Fruit fly (Drosophila melanogaster) whole organism, embryonic: ENCODE results near the gene Or83a.

ENCODE experiments used
- ATbp ChIP-seq: fragments of 200-800 bp; sonication (Bioruptor generic); optimal IDR thresholded peaks from 2 replicates; lab custom pipeline; 2017; ENCODE audit warnings: missing biosample characterization, mild to moderate bottlenecking, missing genetic modification characterization, missing genetic modification reagents
- Ada2b ChIP-seq: fragments of 200-800 bp; sonication (Bioruptor generic); IDR thresholded peaks from 2 replicates; pipeline ENCODE4 v1.3.6; 2022; ENCODE audit warnings: missing biosample characterization, missing genetic modification characterization
- Antp ChIP-seq: fragments of 200-800 bp; sonication (Bioruptor generic); optimal IDR thresholded peaks from 3 replicates; lab custom pipeline; 2016; ENCODE audit warnings: missing biosample characterization, missing genetic modification characterization
- CG10321 ChIP-seq: fragments of 200-800 bp; sonication (Bioruptor generic); IDR thresholded peaks from 2 replicates; pipeline ENCODE4 v1.3.6; 2022; ENCODE audit warnings: missing biosample characterization, missing genetic modification characterization
- CG11398 ChIP-seq: fragments of 200-800 bp; sonication (Bioruptor generic); optimal IDR thresholded peaks from 2 replicates; lab custom pipeline; 2016; ENCODE audit warnings: missing biosample characterization, missing genetic modification characterization
- CG11456 ChIP-seq: fragments of 200-800 bp; sonication (Bioruptor generic); IDR thresholded peaks from 3 replicates; pipeline ENCODE4 v1.3.6; 2022; ENCODE audit warnings: missing biosample characterization, missing genetic modification characterization
- CG11723 ChIP-seq: fragments of 200-800 bp; sonication (Bioruptor generic); optimal IDR thresholded peaks from 2 replicates; lab custom pipeline; 2017; ENCODE audit warnings: missing biosample characterization, mild to moderate bottlenecking, missing genetic modification characterization
- CG13424 ChIP-seq: fragments of 200-800 bp; sonication (Bioruptor generic); optimal IDR thresholded peaks from 2 replicates; lab custom pipeline; 2019; ENCODE audit warnings: missing biosample characterization, mild to moderate bottlenecking, missing genetic modification characterization, moderate library complexity
- CG15269 ChIP-seq: fragments of 200-800 bp; sonication (Bioruptor generic); optimal IDR thresholded peaks from 2 replicates; lab custom pipeline; 2018; ENCODE audit warnings: missing biosample characterization, mild to moderate bottlenecking, missing genetic modification characterization, moderate library complexity
- CG15479 ChIP-seq: fragments of 200-800 bp; sonication (Bioruptor generic); optimal IDR thresholded peaks from 3 replicates; lab custom pipeline; 2019; ENCODE audit warnings: missing biosample characterization, mild to moderate bottlenecking, missing genetic modification characterization, moderate library complexity
- CG15696 ChIP-seq: fragments of 200-800 bp; sonication (Bioruptor generic); optimal IDR thresholded peaks from 2 replicates; lab custom pipeline; 2019; ENCODE audit warnings: missing biosample characterization, mild to moderate bottlenecking, missing genetic modification characterization, moderate library complexity
- CG1603 ChIP-seq: fragments of 200-800 bp; sonication (Bioruptor generic); optimal IDR thresholded peaks from 2 replicates; lab custom pipeline; 2019; ENCODE audit warnings: missing biosample characterization, mild to moderate bottlenecking, missing genetic modification characterization, moderate library complexity
- CG16813 ChIP-seq: fragments of 200-800 bp; sonication (Bioruptor generic); IDR thresholded peaks from 3 replicates; pipeline ENCODE4 v1.3.6; 2022; ENCODE audit warnings: missing biosample characterization, missing genetic modification characterization; ENCODE audit not compliant: partially characterized antibody
- CG17361 ChIP-seq: fragments of 200-800 bp; sonication (Bioruptor generic); IDR thresholded peaks from 3 replicates; pipeline ENCODE4 v1.3.6; 2022; ENCODE audit warnings: missing biosample characterization, missing genetic modification characterization
- CG17385 ChIP-seq: fragments of 200-800 bp; sonication (Bioruptor generic); optimal IDR thresholded peaks from 3 replicates; lab custom pipeline; 2018; ENCODE audit warnings: missing biosample characterization, mild to moderate bottlenecking, missing genetic modification characterization
- CG18011 ChIP-seq: fragments of 200-800 bp; sonication (Bioruptor generic); optimal IDR thresholded peaks from 2 replicates; lab custom pipeline; 2017; ENCODE audit warnings: missing biosample characterization, missing genetic modification characterization, mild to moderate bottlenecking, moderate library complexity, missing genotype
- CG32772 ChIP-seq: fragments of 200-800 bp; sonication (Bioruptor generic); IDR thresholded peaks from 2 replicates; pipeline ENCODE4 v1.3.6; 2022; ENCODE audit warnings: missing biosample characterization, missing genetic modification characterization
- CG6254 ChIP-seq: fragments of 200-800 bp; sonication (Bioruptor generic); optimal IDR thresholded peaks from 3 replicates; lab custom pipeline; 2017; ENCODE audit warnings: mild to moderate bottlenecking, missing biosample characterization, missing genetic modification reagents, missing genetic modification characterization
- CG6272 ChIP-seq: fragments of 200-800 bp; sonication (Bioruptor generic); IDR thresholded peaks from 2 replicates; pipeline ENCODE4 v1.3.6; 2022; ENCODE audit warnings: missing biosample characterization, missing genetic modification characterization
- CG6689 ChIP-seq: fragments of 200-800 bp; sonication (Bioruptor generic); IDR thresholded peaks from 2 replicates; pipeline ENCODE4 v1.3.6; 2022; ENCODE audit warnings: missing biosample characterization, missing genetic modification characterization
- CG7928 ChIP-seq: fragments of 200-800 bp; sonication (Bioruptor generic); optimal IDR thresholded peaks from 2 replicates; lab custom pipeline; 2017; ENCODE audit warnings: missing biosample characterization, mild to moderate bottlenecking, missing genetic modification characterization
- CG8478 ChIP-seq: fragments of >200 bp; optimal IDR thresholded peaks from 2 replicates; lab custom pipeline; 2018
- GATAe ChIP-seq: fragments of 200-800 bp; sonication (Bioruptor generic); conservative IDR thresholded peaks from 2 replicates; pipeline ENCODE4 v1.3.6; 2022; ENCODE audit warnings: missing biosample characterization, missing genetic modification characterization
- Lhr ChIP-seq: fragments of 200-800 bp; sonication (Bioruptor generic); optimal IDR thresholded peaks from 3 replicates; lab custom pipeline; 2017; ENCODE audit warnings: mild to moderate bottlenecking, missing biosample characterization, missing genetic modification reagents, missing genetic modification characterization
- Med ChIP-seq: fragments of 200-800 bp; sonication (Bioruptor generic); peaks from one replicate; lab custom pipeline; 2016; ENCODE audit warnings: missing biosample characterization, missing genetic modification characterization, mild to moderate bottlenecking, inconsistent platforms, moderate library complexity
- Neu2 ChIP-seq: fragments of 200-800 bp; sonication (Bioruptor generic); optimal IDR thresholded peaks from 3 replicates; lab custom pipeline; 2016; ENCODE audit warnings: missing biosample characterization, missing genetic modification characterization, borderline replicate concordance
- Nf-YB ChIP-seq: fragments of 200-800 bp; sonication (Bioruptor generic); optimal IDR thresholded peaks from 3 replicates; lab custom pipeline; 2019; ENCODE audit warnings: missing biosample characterization, mild to moderate bottlenecking, missing genetic modification characterization, moderate library complexity
- Pdp1 ChIP-seq, 2 experiments: fragments of 200-800 bp; sonication (Bioruptor generic); optimal IDR thresholded peaks; 3 replicates each; lab custom pipeline; 2016; ENCODE audit warnings: missing biosample characterization in 2 of 2, missing genetic modification characterization in 2 of 2, mild to moderate bottlenecking in 1 of 2, moderate library complexity in 1 of 2
- Side ChIP-seq: fragments of 200-800 bp; sonication (Bioruptor generic); optimal IDR thresholded peaks from 2 replicates; lab custom pipeline; 2016; ENCODE audit warnings: missing biosample characterization, missing genetic modification characterization
- Taf1 ChIP-seq: fragments of 200-800 bp; sonication (Bioruptor generic); IDR thresholded peaks from 2 replicates; pipeline ENCODE4 v1.3.6; 2022; ENCODE audit warnings: missing biosample characterization, missing genetic modification characterization
- ab ChIP-seq: fragments of 200-800 bp; sonication (Bioruptor generic); optimal IDR thresholded peaks from 2 replicates; lab custom pipeline; 2016; ENCODE audit warnings: missing biosample characterization, missing genetic modification characterization
- ac ChIP-seq: fragments of 200-800 bp; sonication (Bioruptor generic); optimal IDR thresholded peaks from 3 replicates; lab custom pipeline; 2017; ENCODE audit warnings: missing biosample characterization, mild to moderate bottlenecking, missing genetic modification characterization
- corto ChIP-seq: fragments of 200-800 bp; sonication (Bioruptor generic); optimal IDR thresholded peaks from 2 replicates; lab custom pipeline; 2016; ENCODE audit warnings: missing biosample characterization, mild to moderate bottlenecking, missing genetic modification characterization, moderate library complexity
- ems ChIP-seq: fragments of 200-800 bp; sonication (Bioruptor generic); optimal IDR thresholded peaks from 3 replicates; lab custom pipeline; 2016; ENCODE audit warnings: missing biosample characterization, missing genetic modification characterization
- exex ChIP-seq: fragments of 200-800 bp; sonication (Bioruptor generic); optimal IDR thresholded peaks from 4 replicates; lab custom pipeline; 2018; ENCODE audit warnings: missing biosample characterization, mild to moderate bottlenecking, missing genetic modification characterization, moderate library complexity
- h ChIP-seq: fragments of >200 bp; optimal IDR thresholded peaks from 2 replicates; lab custom pipeline; 2017
- hbn ChIP-seq: fragments of 200-800 bp; sonication (Bioruptor generic); IDR thresholded peaks from 2 replicates; pipeline ENCODE4 v1.3.6; 2022; ENCODE audit warnings: missing biosample characterization, missing genetic modification characterization; ENCODE audit not compliant: partially characterized antibody
- hth ChIP-seq: fragments of >200 bp; optimal IDR thresholded peaks from 2 replicates; lab custom pipeline; 2017; ENCODE audit warnings: inconsistent platforms
- inv ChIP-seq: fragments of 200-800 bp; sonication (Bioruptor generic); IDR thresholded peaks from 2 replicates; pipeline ENCODE4 v1.3.6; 2022; ENCODE audit warnings: missing biosample characterization, missing genetic modification characterization; ENCODE audit not compliant: partially characterized antibody
- lbe ChIP-seq: fragments of 200-800 bp; sonication (Bioruptor generic); optimal IDR thresholded peaks from 2 replicates; lab custom pipeline; 2016; ENCODE audit warnings: missing biosample characterization, mild to moderate bottlenecking, missing genetic modification characterization
- lmd ChIP-seq: fragments of 200-800 bp; sonication (Bioruptor generic); IDR thresholded peaks from 2 replicates; pipeline ENCODE4 v1.3.6; 2022; ENCODE audit warnings: missing biosample characterization, missing genetic modification characterization
- maf-S ChIP-seq: fragments of 200-800 bp; sonication (Bioruptor generic); optimal IDR thresholded peaks from 2 replicates; lab custom pipeline; 2016; ENCODE audit warnings: missing biosample characterization, missing genetic modification characterization
- mirr ChIP-seq: fragments of 200-800 bp; sonication (Bioruptor generic); optimal IDR thresholded peaks from 3 replicates; lab custom pipeline; 2018; ENCODE audit warnings: missing biosample characterization, mild to moderate bottlenecking, missing genetic modification characterization
- pb ChIP-seq: fragments of 200-800 bp; sonication (Bioruptor generic); optimal IDR thresholded peaks from 3 replicates; lab custom pipeline; 2016; ENCODE audit warnings: missing biosample characterization, missing genetic modification characterization
- ranshi ChIP-seq: fragments of 200-800 bp; sonication (Bioruptor generic); IDR thresholded peaks from 2 replicates; pipeline ENCODE4 v1.3.6; 2022; ENCODE audit warnings: missing biosample characterization, missing genetic modification characterization
- sens ChIP-seq: fragments of 200-800 bp; sonication (Bioruptor generic); peaks from one replicate; lab custom pipeline; 2016; ENCODE audit warnings: missing biosample characterization, missing genetic modification characterization
- sisA ChIP-seq: fragments of 200-800 bp; sonication (Bioruptor generic); IDR thresholded peaks from 2 replicates; pipeline ENCODE4 v1.3.6; 2022; ENCODE audit warnings: missing biosample characterization, missing genetic modification characterization
- slp2 ChIP-seq: fragments of 200-800 bp; sonication (Bioruptor generic); optimal IDR thresholded peaks from 2 replicates; lab custom pipeline; 2016; ENCODE audit warnings: missing biosample characterization, missing genetic modification characterization
- tap ChIP-seq: fragments of 200-800 bp; optimal IDR thresholded peaks from 3 replicates; lab custom pipeline; 2019; ENCODE audit warnings: missing biosample characterization, mild to moderate bottlenecking, missing genetic modification characterization, moderate library complexity
- tio ChIP-seq: fragments of 200-800 bp; sonication (Bioruptor generic); optimal IDR thresholded peaks from 2 replicates; lab custom pipeline; 2017; ENCODE audit warnings: missing biosample characterization, missing genetic modification characterization, inconsistent platforms
- vfl ChIP-seq: fragments of 200-800 bp; sonication (Bioruptor generic); optimal IDR thresholded peaks from 2 replicates; lab custom pipeline; 2016; ENCODE audit warnings: missing biosample characterization, missing genetic modification characterization

Or83a gene

DNA sequence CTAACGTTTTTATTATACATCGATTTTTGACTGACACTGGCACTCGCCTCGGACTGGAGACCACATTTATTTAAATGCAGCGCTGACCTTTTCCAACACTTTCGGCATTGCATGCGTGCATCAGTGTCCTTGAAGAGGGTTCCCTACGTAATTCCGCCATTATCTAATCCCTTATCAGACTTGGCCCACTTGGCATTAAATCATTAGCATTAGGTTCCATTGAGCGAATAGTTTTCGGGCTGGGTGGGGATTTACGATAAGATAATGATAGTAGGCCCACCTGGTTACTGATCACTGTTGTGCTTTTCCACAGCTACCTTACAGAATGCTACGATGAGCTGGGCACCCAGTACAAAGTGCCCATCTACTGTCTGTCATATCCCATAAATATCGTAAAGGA, 3.8 kb downstream of the Or83a start:
- TF ChIP-seq lbe, result no peak
- TF ChIP-seq Side, result no peak
- TF ChIP-seq CG18011 (GFP tag; lab: Kevin White, UChicago), result no peak
- no peak for TF ChIP-seq CG11398
- TF ChIP-seq Med (GFP tag; lab: Kevin White, UChicago), result peak; percentile 58
- TF ChIP-seq exex (tag; lab: Kevin White, UChicago), result peak; percentile 66
- TF ChIP-seq CG11723 (GFP tag; lab: Kevin White, UChicago), result no peak
- TF ChIP-seq mirr (GFP tag; lab: Kevin White, UChicago), result peak; percentile 10
- TF ChIP-seq CG16813, result no peak
- TF ChIP-seq Pdp1 (GFP tag; optimal IDR thresholded peaks at IDR 0.05; lab: Kevin White, UChicago), result peak in 1 of 2 experiments; percentile 17
- no peak for TF ChIP-seq tap (tag; lab: Kevin White, UChicago)
- TF ChIP-seq tio (GFP tag; lab: Kevin White, UChicago), result no peak
- TF ChIP-seq GATAe (GFP tag; lab: Robert Waterston, UW), result peak; percentile 49
- TF ChIP-seq CG8478, result no peak
- no peak for TF ChIP-seq sisA
- no peak for TF ChIP-seq CG15269
- TF ChIP-seq CG13424 (tag; lab: Kevin White, UChicago), result no peak

DNA sequence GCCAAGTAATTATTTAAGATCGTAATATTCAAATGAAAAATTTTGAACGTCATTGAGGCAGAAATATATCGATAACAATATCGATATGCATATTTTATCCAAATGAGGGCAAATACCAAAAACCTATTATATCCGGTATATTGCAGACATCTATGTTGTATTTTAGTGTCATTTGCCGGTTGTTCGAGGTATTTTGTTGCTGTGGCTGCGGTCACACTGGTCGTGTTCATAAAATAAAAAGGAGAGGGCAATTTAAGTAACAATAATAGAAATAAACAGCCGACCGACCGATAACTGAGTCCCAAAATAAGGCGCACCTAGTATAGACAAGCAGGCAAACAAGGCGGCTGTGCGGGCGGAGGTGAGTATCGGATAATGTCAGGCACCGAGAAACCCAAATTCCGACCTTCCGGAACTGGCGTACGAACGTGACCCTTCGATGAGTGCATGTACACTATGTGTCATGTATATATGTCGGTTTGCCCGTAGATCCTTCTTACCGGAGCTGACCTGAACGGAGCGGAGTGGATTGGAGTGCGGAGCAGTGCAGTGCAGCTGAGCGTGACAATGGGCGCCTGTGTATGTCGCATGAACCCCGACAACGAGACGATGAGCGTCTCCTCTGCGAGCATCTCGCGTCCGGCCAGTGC, 5.1 kb downstream of the Or83a start, which contains the start of gene CG1172:
TSS of gene CG1172 (plus strand) at position 181 of the 650 bp plus-strand sequence.
- TF ChIP-seq Lhr (GFP tag; lab: Kevin White, UChicago) (peak; percentile 78), vfl (GFP tag; lab: Kevin White, UChicago) (no peak), pb (GFP tag; lab: Kevin White, UChicago) (no peak), CG17361 (GFP tag; lab: Robert Waterston, UW) (no peak), Taf1 (GFP tag; lab: Robert Waterston, UW) (no peak), CG1603 (peak; percentile 81), inv (GFP tag; lab: Robert Waterston, UW) (peak; percentile 48; the same call in 1 of the 2 replicates), hbn (GFP tag; lab: Robert Waterston, UW) (peak; percentile 79), CG11456 (GFP tag; lab: Robert Waterston, UW) (no peak), slp2 (GFP tag; lab: Kevin White, UChicago) (no peak), sens (peak; percentile 28), ATbp (GFP tag; lab: Kevin White, UChicago) (no peak), CG15479 (GFP tag; lab: Kevin White, UChicago) (no peak), ranshi (GFP tag; lab: Robert Waterston, UW) (no peak), maf-S (GFP tag; lab: Kevin White, UChicago) (no peak), CG32772 (GFP tag; lab: Robert Waterston, UW) (no peak), ems (GFP tag; lab: Kevin White, UChicago) (no peak), CG6272 (GFP tag; lab: Robert Waterston, UW) (no peak), Neu2 (GFP tag; lab: Kevin White, UChicago) (no peak), CG17385 (GFP tag; lab: Kevin White, UChicago) (no peak), ac (GFP tag; lab: Kevin White, UChicago) (no peak), CG16813 (peak; percentile 79), lmd (GFP tag; lab: Robert Waterston, UW) (no peak), CG15696 (no peak), Antp (GFP tag; lab: Kevin White, UChicago) (no peak), hth (lab: Kevin White, UChicago) (no peak), corto (GFP tag; lab: Kevin White, UChicago) (no peak), CG7928 (no peak), Nf-YB (GFP tag; lab: Kevin White, UChicago) (no peak), CG6254 (no peak), CG10321 (GFP tag; lab: Robert Waterston, UW) (no peak), h (lab: Kevin White, UChicago) (no peak), ab (GFP tag; lab: Kevin White, UChicago) (no peak), Ada2b (no peak), CG6689 (no peak)
